Worm (Caenorhabditis elegans) whole organism, young adult: ENCODE measurements around the gene C35A5.3.

ENCODE experiments used
- D2030.7 ChIP-seq: fragments of 200-800 bp; sonication (Bioruptor generic); IDR thresholded peaks from 2 replicates; pipeline ENCODE4 v1.3.6; 2022; ENCODE audit warnings: missing genetic modification reagents, missing genetic modification characterization, missing compliant biosample characterization
- akir-1 ChIP-seq: fragments of 200-800 bp; sonication (Bioruptor generic); optimal IDR thresholded peaks from 2 replicates; lab custom pipeline; 2018; ENCODE audit warnings: mild to moderate bottlenecking, missing genetic modification characterization, moderate library complexity, missing compliant biosample characterization
- hsf-1 ChIP-seq: fragments of 200-800 bp; sonication (Bioruptor generic); IDR thresholded peaks from 2 replicates; pipeline ENCODE4 v1.3.6; 2022; ENCODE audit warnings: missing genetic modification reagents, missing genetic modification characterization, missing compliant biosample characterization
- let-526 ChIP-seq: fragments of 200-800 bp; sonication (Bioruptor generic); IDR thresholded peaks from 2 replicates; pipeline ENCODE4 v1.3.6; 2022; ENCODE audit warnings: missing genetic modification reagents, missing genetic modification characterization, missing compliant biosample characterization
- nfya-1 ChIP-seq: sonication (generic microtip); optimal IDR thresholded peaks from 2 replicates; lab custom pipeline; 2017; ENCODE audit warnings: antibody characterized with exemption, missing compliant biosample characterization, missing genetic modification characterization, borderline replicate concordance; ENCODE audit not compliant: insufficient read depth
- nhr-90 ChIP-seq: sonication (generic microtip); optimal IDR thresholded peaks from 2 replicates; lab custom pipeline; 2016; ENCODE audit warnings: missing genotype, mild to moderate bottlenecking, missing genetic modification characterization, missing compliant biosample characterization
- sdz-38 ChIP-seq: sonication (generic microtip); optimal IDR thresholded peaks from 2 replicates; lab custom pipeline; 2016; ENCODE audit warnings: missing genotype, missing genetic modification characterization, missing compliant biosample characterization
- snpc-4 ChIP-seq, 5 experiments: fragments of 150-350 bp in 1 of 5; sonication (generic microtip) in 4 of 5; optimal IDR thresholded peaks; 2 replicates each; lab custom pipeline; 2014 to 2018; ENCODE audit warnings: missing genetic modification characterization in 5 of 5, missing biosample characterization in 3 of 5, antibody characterized with exemption in 2 of 5, mild to moderate bottlenecking in 2 of 5, missing compliant biosample characterization in 2 of 5, missing genotype in 2 of 5, moderate library complexity in 2 of 5, missing genetic modification reagents in 1 of 5

- TF ChIP-seq akir-1, result no peak
- TF ChIP-seq nhr-90 (tag; lab: Kevin White, UChicago), result no peak
- no peak for TF ChIP-seq hsf-1
- TF ChIP-seq let-526 (GFP tag; lab: Robert Waterston, UW), result no peak
- TF ChIP-seq sdz-38 (tag; lab: Kevin White, UChicago), result no peak
- TF ChIP-seq nfya-1 (tag; lab: Kevin White, UChicago), result no peak
- no peak for TF ChIP-seq snpc-4 (GFP tag; optimal IDR thresholded peaks at IDR 0.05; lab: Kevin White, UChicago)
- no peak for TF ChIP-seq snpc-4 (tag; optimal IDR thresholded peaks at IDR 0.05; lab: Kevin White, UChicago)
- no peak for TF ChIP-seq D2030.7
Observed at ce11 chrV:10548981-10549380, 47.8 kb upstream of the C35A5.3 start, which contains the start of gene srd-34.
